Fruit fly (Drosophila melanogaster): ENCODE results near the gene CG33116.

The CG33116 gene

dm6 chr2L:19489997-19490461 lies 43.2 kb upstream of the CG33116 start, which contains the start of the genes CG10194 and CG18094 (continued):
- TF ChIP-seq jing (GFP tag; optimal IDR thresholded peaks at IDR 0.05) (no peak), MBD-R2 (GFP tag; IDR thresholded peaks at IDR 0.05) (peak; percentile 91), CG8359 (GFP tag; optimal IDR thresholded peaks at IDR 0.05; ENCODE audit: borderline replicate concordance) (no peak), CG30403 (GFP tag; optimal IDR thresholded peaks at IDR 0.05) (peak; percentile 53), CG10979 (tag; optimal IDR thresholded peaks at IDR 0.05) (peak; percentile 32), CG14014 (GFP tag; IDR thresholded peaks at IDR 0.05) (0 out of 2 replicates have a peak, but pooled peaks have one; percentile 6), Fer3 (tag; optimal IDR thresholded peaks at IDR 0.05) (peak; percentile 47), Oli (tag; optimal IDR thresholded peaks at IDR 0.05) (no peak), BtbVII (GFP tag; optimal IDR thresholded peaks at IDR 0.05) (no peak), seq (GFP tag; IDR thresholded peaks at IDR 0.05) (peak; percentile 55; the same call in 1 of the 2 replicates), CG6689 (GFP tag; IDR thresholded peaks at IDR 0.05) (no peak; the same call in 1 of the 2 replicates), amos (GFP tag; IDR thresholded peaks at IDR 0.05; ENCODE audit: partially characterized antibody) (peak; percentile 69; the same call in 1 of the 2 replicates), Hr78 (GFP tag; optimal IDR thresholded peaks at IDR 0.05) (no peak), nmo (GFP tag; optimal IDR thresholded peaks at IDR 0.05) (peak; percentile 47), dpn (GFP tag; optimal IDR thresholded peaks at IDR 0.05) (peak in 1 of 2 experiments; percentile 47), stwl (tag; optimal IDR thresholded peaks at IDR 0.05) (peak; percentile 9), CG13775 (GFP tag; optimal IDR thresholded peaks at IDR 0.05) (peak; percentile 47), CG12155 (GFP tag; optimal IDR thresholded peaks at IDR 0.05) (peak; percentile 57), kay (GFP tag; optimal IDR thresholded peaks at IDR 0.05) (peak; percentile 2), CG6813 (GFP tag; optimal IDR thresholded peaks at IDR 0.05) (no peak)

- TF ChIP-seq CG11398 (GFP tag; optimal IDR thresholded peaks at IDR 0.05) (no peak), CG18599 (GFP tag; optimal IDR thresholded peaks at IDR 0.05) (no peak), CG4328 (GFP tag; optimal IDR thresholded peaks at IDR 0.05) (peak; percentile 66), ems (GFP tag; optimal IDR thresholded peaks at IDR 0.05) (no peak), E2f2 (GFP tag; IDR thresholded peaks at IDR 0.05) (0 out of 2 replicates have a peak, but pooled peaks have one; percentile 33), dan (GFP tag; IDR thresholded peaks at IDR 0.05) (no peak), slp2 (GFP tag; optimal IDR thresholded peaks at IDR 0.05) (no peak), Atf-2 (GFP tag; optimal IDR thresholded peaks at IDR 0.05) (no peak), CG1233 (GFP tag; optimal IDR thresholded peaks at IDR 0.05) (peak; percentile 41), abd-A (tag; optimal IDR thresholded peaks at IDR 0.05) (no peak), CG10366 (GFP tag; IDR thresholded peaks at IDR 0.05) (peak; percentile 25; the same call in 1 of the 2 replicates), MTF-1 (GFP tag; optimal IDR thresholded peaks at IDR 0.05; ENCODE audit: borderline replicate concordance) (no peak), CG42726 (GFP tag; IDR thresholded peaks at IDR 0.05; ENCODE audit: partially characterized antibody) (0 out of 2 replicates have a peak, but pooled peaks have one; percentile 11), CG5180 (GFP tag; optimal IDR thresholded peaks at IDR 0.05) (no peak), CG10959 (GFP tag; IDR thresholded peaks at IDR 0.05) (no peak), Ada2b (GFP tag; IDR thresholded peaks at IDR 0.05) (peak; percentile 54; the same call in 1 of the 2 replicates), CG15601 (tag; optimal IDR thresholded peaks at IDR 0.05) (peak; percentile 64), CG12744 (GFP tag; optimal IDR thresholded peaks at IDR 0.05) (no peak), YL-1 (GFP tag; optimal IDR thresholded peaks at IDR 0.05) (peak; percentile 93), CG31441 (GFP tag; IDR thresholded peaks at IDR 0.05) (no peak; the same call in 1 of the 2 replicates), CG10979 (tag; optimal IDR thresholded peaks at IDR 0.05) (peak; percentile 67), CG12104 (GFP tag; optimal IDR thresholded peaks at IDR 0.05) (peak; percentile 36), CG11247 (GFP tag; IDR thresholded peaks at IDR 0.05) (no peak), CG13123 (GFP tag; optimal IDR thresholded peaks at IDR 0.05) (no peak), CoRest (tag; optimal IDR thresholded peaks at IDR 0.05) (peak; percentile 89), CG8478 (optimal IDR thresholded peaks at IDR 0.05) (peak; percentile 81), CG2889 (GFP tag; IDR thresholded peaks at IDR 0.05) (no peak), CG8924 (tag; optimal IDR thresholded peaks at IDR 0.05) (peak; percentile 82), BEAF-32 (GFP tag; optimal IDR thresholded peaks at IDR 0.05) (peak; percentile 81)
Observed at dm6 chr2L:19492934-19493686, 40.2 kb upstream of the CG33116 start, which contains the start of the genes swm and Ctu2. Gene swm, plus strand, starts transcription at chr2L:19493251. Gene Ctu2, minus strand, starts transcription at chr2L:19493253.
